Worm (Caenorhabditis elegans): Measurements from ENCODE around the gene vha-8.

DNA sequence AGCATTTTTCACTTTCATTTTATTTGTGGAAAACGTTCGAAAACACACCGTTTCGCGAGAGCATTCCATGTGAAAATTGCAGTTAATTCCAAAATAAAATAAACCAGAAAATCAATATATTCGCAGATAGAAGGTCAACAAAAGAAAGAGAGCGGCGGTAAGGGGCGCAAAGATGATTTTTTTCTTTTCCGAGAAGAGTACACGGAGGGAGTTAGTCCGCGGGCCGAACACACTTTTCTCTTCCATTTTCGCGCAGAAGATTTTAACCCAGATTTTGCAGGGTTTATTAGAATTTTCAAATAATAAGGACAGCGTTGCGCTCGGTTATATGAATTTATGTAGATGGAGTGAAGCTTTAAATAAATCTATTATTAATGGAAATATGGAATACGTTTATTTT lies 43.2 kb upstream of the vha-8 start:
- TF ChIP-seq him-1 (tag; optimal IDR thresholded peaks at IDR 0.05) (no peak), W03F9.2 (tag; optimal IDR thresholded peaks at IDR 0.05) (no peak)

Measured in whole organism, L4/young adult.